Fruit fly (Drosophila melanogaster) whole organism, wandering third instar larva: ENCODE data around the gene CG8202.
A peak's percentile ranks its signal among the peaks of the same experiment; 100 is the strongest.

Source experiments
- CG32264 ChIP-seq: fragments of 200-800 bp; sonication (Bioruptor generic); optimal IDR thresholded peaks from 2 replicates; lab custom pipeline; 2016; ENCODE audit warnings: missing biosample characterization, missing genetic modification characterization
- CG9705 ChIP-seq: fragments of 200-800 bp; sonication (Bioruptor generic); optimal IDR thresholded peaks from 2 replicates; lab custom pipeline; 2018; ENCODE audit warnings: missing biosample characterization, mild to moderate bottlenecking, missing genetic modification characterization
- CrebA ChIP-seq: fragments of 200-800 bp; sonication (Bioruptor generic); optimal IDR thresholded peaks from 2 replicates; lab custom pipeline; 2016; ENCODE audit warnings: missing biosample characterization, mild to moderate bottlenecking, missing genetic modification characterization, borderline replicate concordance
- Dfd ChIP-seq: fragments of >200 bp; optimal IDR thresholded peaks from 2 replicates; lab custom pipeline; 2017; ENCODE audit warnings: missing biosample characterization, missing genetic modification characterization
- Dif ChIP-seq: fragments of 200-275, 200-300 bp; sonication (Bioruptor generic); optimal IDR thresholded peaks from 2 replicates; lab custom pipeline; 2018; ENCODE audit warnings: missing biosample characterization, missing genetic modification characterization; ENCODE audit not compliant: partially characterized antibody
- GATAd ChIP-seq: sonication (Bioruptor generic); optimal IDR thresholded peaks from 2 replicates; lab custom pipeline; 2016; ENCODE audit warnings: missing biosample characterization, missing genetic modification characterization
- HLH106 ChIP-seq: fragments of 200-800 bp; optimal IDR thresholded peaks from 3 replicates; lab custom pipeline; 2019; ENCODE audit warnings: missing biosample characterization, mild to moderate bottlenecking, missing genetic modification characterization, moderate library complexity
- Hnf4 ChIP-seq: fragments of 200-800 bp; sonication (Bioruptor generic); optimal IDR thresholded peaks from 2 replicates; lab custom pipeline; 2016; ENCODE audit warnings: missing biosample characterization, mild to moderate bottlenecking, missing genetic modification characterization
- Hr78 ChIP-seq: fragments of >200 bp; optimal IDR thresholded peaks from 2 replicates; lab custom pipeline; 2017; ENCODE audit warnings: missing biosample characterization, missing genetic modification characterization
- Hr83 ChIP-seq: fragments of 200-300 bp; sonication (Bioruptor generic); optimal IDR thresholded peaks from 2 replicates; lab custom pipeline; 2016; ENCODE audit warnings: missing biosample characterization, mild to moderate bottlenecking, missing genetic modification characterization, moderate library complexity; ENCODE audit not compliant: poor library complexity, severe bottlenecking
- Mio ChIP-seq: sonication (Bioruptor generic); optimal IDR thresholded peaks from 2 replicates; lab custom pipeline; 2016; ENCODE audit warnings: missing biosample characterization, missing genetic modification characterization
- Myc ChIP-seq: fragments of >200 bp; optimal IDR thresholded peaks from 2 replicates; lab custom pipeline; 2017
- OdsH ChIP-seq: fragments of 200-800 bp; sonication (Bioruptor generic); optimal IDR thresholded peaks from 2 replicates; lab custom pipeline; 2016; ENCODE audit warnings: missing biosample characterization, mild to moderate bottlenecking, missing genetic modification characterization
- Rel ChIP-seq, 2 experiments: fragments of 200-800 bp; sonication (Bioruptor generic) in 1 of 2; optimal IDR thresholded peaks; 2 replicates in 1 of 2; 3 replicates in 1 of 2; lab custom pipeline; 2016 to 2019; ENCODE audit warnings: mild to moderate bottlenecking in 2 of 2, missing biosample characterization in 2 of 2, missing genetic modification characterization in 2 of 2, moderate library complexity in 1 of 2
- Sp1 ChIP-seq: fragments of 200-800 bp; sonication (Bioruptor generic); optimal IDR thresholded peaks from 3 replicates; lab custom pipeline; 2019; ENCODE audit warnings: missing biosample characterization, mild to moderate bottlenecking, missing genetic modification characterization, moderate library complexity
- Vsx2 ChIP-seq: fragments of 200-300, 225-300 bp; sonication (Bioruptor generic); optimal IDR thresholded peaks from 2 replicates; lab custom pipeline; 2018; ENCODE audit warnings: missing biosample characterization, missing genetic modification characterization; ENCODE audit not compliant: partially characterized antibody
- br ChIP-seq: fragments of 200-800 bp; sonication (Bioruptor generic); optimal IDR thresholded peaks from 2 replicates; lab custom pipeline; 2016; ENCODE audit warnings: missing biosample characterization, missing genetic modification characterization
- brk ChIP-seq: fragments of 200-800 bp; sonication (Bioruptor generic); optimal IDR thresholded peaks from 2 replicates; lab custom pipeline; 2016; ENCODE audit warnings: missing biosample characterization, mild to moderate bottlenecking, missing genetic modification characterization
- dl ChIP-seq, 2 experiments: fragments of 175-275, 200-275 bp in 1 of 2; fragments of 200-275 bp in 1 of 2; sonication (Bioruptor generic); optimal IDR thresholded peaks; lab custom pipeline; 2018; ENCODE audit warnings: mild to moderate bottlenecking in 2 of 2, missing biosample characterization in 2 of 2, missing genetic modification characterization in 2 of 2, moderate library complexity in 2 of 2; ENCODE audit not compliant: partially characterized antibody in 2 of 2, insufficient read depth in 1 of 2
- dmrt93B ChIP-seq: fragments of 200-800 bp; sonication (Bioruptor generic); optimal IDR thresholded peaks from 2 replicates; lab custom pipeline; 2018; ENCODE audit warnings: missing biosample characterization, mild to moderate bottlenecking, missing genetic modification characterization
- dsf ChIP-seq: sonication (Bioruptor generic); optimal IDR thresholded peaks from 2 replicates; lab custom pipeline; 2016; ENCODE audit warnings: missing biosample characterization, missing genetic modification characterization, borderline replicate concordance
- ey ChIP-seq: fragments of 200-800 bp; sonication (Bioruptor generic); optimal IDR thresholded peaks from 2 replicates; lab custom pipeline; 2016; ENCODE audit warnings: missing biosample characterization, missing genetic modification characterization
- foxo ChIP-seq, 2 experiments: fragments of 200-800 bp; sonication (Bioruptor generic); optimal IDR thresholded peaks; 2 replicates in 1 of 2; 3 replicates in 1 of 2; lab custom pipeline; 2016 to 2017; ENCODE audit warnings: missing biosample characterization in 2 of 2, missing genetic modification characterization in 2 of 2
- fru ChIP-seq: fragments of 200-800 bp; sonication (Bioruptor generic); optimal IDR thresholded peaks from 3 replicates; lab custom pipeline; 2016; ENCODE audit warnings: missing biosample characterization, mild to moderate bottlenecking, missing genetic modification characterization
- h ChIP-seq: fragments of 200-800 bp; sonication (Bioruptor generic); optimal IDR thresholded peaks from 3 replicates; lab custom pipeline; 2016; ENCODE audit warnings: missing biosample characterization, mild to moderate bottlenecking, missing genetic modification characterization
- jim ChIP-seq: fragments of 175-275, 200-325 bp; sonication (Bioruptor generic); optimal IDR thresholded peaks from 2 replicates; lab custom pipeline; 2016; ENCODE audit warnings: missing biosample characterization, mild to moderate bottlenecking, missing genetic modification characterization
- lola ChIP-seq: fragments of >200 bp; optimal IDR thresholded peaks from 2 replicates; lab custom pipeline; 2017; ENCODE audit warnings: missing biosample characterization, missing genetic modification characterization
- pan ChIP-seq: fragments of >200 bp; optimal IDR thresholded peaks from 2 replicates; lab custom pipeline; 2017
- psq ChIP-seq: fragments of 200-800 bp; sonication (Bioruptor generic); optimal IDR thresholded peaks from 3 replicates; lab custom pipeline; 2017; ENCODE audit warnings: missing biosample characterization, mild to moderate bottlenecking, missing genetic modification characterization, moderate library complexity
- rgr ChIP-seq: fragments of 200-800 bp; sonication (Bioruptor generic); optimal IDR thresholded peaks from 3 replicates; lab custom pipeline; 2016; ENCODE audit warnings: missing biosample characterization, mild to moderate bottlenecking, missing genetic modification characterization
- sage ChIP-seq: fragments of 200-800 bp; sonication (Bioruptor generic); optimal IDR thresholded peaks from 2 replicates; lab custom pipeline; 2016; ENCODE audit warnings: missing biosample characterization, mild to moderate bottlenecking, missing genetic modification characterization
- sv ChIP-seq: fragments of 200-800 bp; sonication (Bioruptor generic); optimal IDR thresholded peaks from 3 replicates; lab custom pipeline; 2016; ENCODE audit warnings: missing biosample characterization, missing genetic modification characterization
- tai ChIP-seq: sonication (Bioruptor generic); optimal IDR thresholded peaks from 2 replicates; lab custom pipeline; 2016; ENCODE audit warnings: missing biosample characterization, missing genetic modification characterization
- woc ChIP-seq: sonication (Bioruptor generic); optimal IDR thresholded peaks from 2 replicates; lab custom pipeline; 2016; ENCODE audit warnings: missing biosample characterization, mild to moderate bottlenecking, missing genetic modification characterization

Gene CG8202

DNA sequence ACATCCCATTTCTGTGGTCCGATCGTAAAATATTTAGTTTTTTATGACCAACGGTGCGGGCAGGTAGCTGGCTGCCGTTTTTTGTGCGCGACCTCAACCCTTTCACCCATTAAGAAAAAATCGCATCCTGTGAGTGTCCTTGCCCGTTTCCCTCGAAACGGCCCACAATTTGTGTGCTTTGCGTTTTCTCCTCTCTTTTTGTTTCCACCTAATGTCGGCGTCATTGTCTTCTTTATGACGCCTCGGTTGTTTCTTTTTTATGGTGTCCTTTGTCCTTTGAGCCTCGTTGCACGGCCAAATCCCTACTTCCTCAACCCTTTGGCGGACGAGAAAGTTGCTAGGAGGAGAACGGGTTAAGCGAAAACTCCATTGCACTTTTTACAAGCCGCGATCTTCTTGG is 30.7 kb upstream of the CG8202 start:
- TF ChIP-seq sage (GFP tag; lab: Kevin White, UChicago) (no peak), dmrt93B (GFP tag; lab: Kevin White, UChicago) (no peak), jim (no peak), rgr (GFP tag; lab: Kevin White, UChicago) (no peak), dsf (GFP tag; lab: Kevin White, UChicago) (no peak), Hr83 (GFP tag; lab: Kevin White, UChicago) (no peak), brk (GFP tag; lab: Kevin White, UChicago) (no peak), psq (GFP tag; lab: Kevin White, UChicago) (no peak), fru (GFP tag; lab: Kevin White, UChicago) (no peak), pan (lab: Kevin White, UChicago) (no peak), Vsx2 (no peak), Hnf4 (GFP tag; lab: Kevin White, UChicago) (no peak), h (no peak), OdsH (GFP tag; lab: Kevin White, UChicago) (no peak), Dfd (no peak)

DNA sequence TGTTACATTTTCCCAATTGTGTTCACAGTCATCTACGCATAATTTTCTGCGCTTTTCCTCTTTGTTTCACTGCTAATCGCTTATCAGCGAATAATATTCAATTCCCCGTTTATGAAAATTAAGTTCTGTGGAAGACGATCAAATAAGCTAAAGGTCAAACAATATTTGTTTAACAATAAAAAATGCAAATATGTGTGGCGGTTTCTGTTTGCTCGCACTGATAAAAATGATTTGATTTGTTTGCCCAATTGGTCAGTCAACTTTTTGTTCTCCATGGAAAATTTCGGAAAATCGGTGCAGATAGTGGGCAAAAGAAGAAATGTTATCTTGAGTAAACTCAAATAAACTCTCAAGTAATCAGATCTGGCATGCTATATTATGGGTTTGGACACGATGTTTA is 27.2 kb upstream of the CG8202 start:
- no peak for TF ChIP-seq OdsH (GFP tag; lab: Kevin White, UChicago)
- no peak for TF ChIP-seq Dfd
- TF ChIP-seq GATAd (GFP tag; lab: Kevin White, UChicago), result no peak
- TF ChIP-seq rgr (GFP tag; lab: Kevin White, UChicago), result no peak
- no peak for TF ChIP-seq foxo (GFP tag; optimal IDR thresholded peaks at IDR 0.05; lab: Kevin White, UChicago)
- TF ChIP-seq CG32264 (GFP tag; lab: Kevin White, UChicago), result no peak
- TF ChIP-seq br (GFP tag; lab: Kevin White, UChicago), result no peak
- no peak for TF ChIP-seq dmrt93B (GFP tag; lab: Kevin White, UChicago)

DNA sequence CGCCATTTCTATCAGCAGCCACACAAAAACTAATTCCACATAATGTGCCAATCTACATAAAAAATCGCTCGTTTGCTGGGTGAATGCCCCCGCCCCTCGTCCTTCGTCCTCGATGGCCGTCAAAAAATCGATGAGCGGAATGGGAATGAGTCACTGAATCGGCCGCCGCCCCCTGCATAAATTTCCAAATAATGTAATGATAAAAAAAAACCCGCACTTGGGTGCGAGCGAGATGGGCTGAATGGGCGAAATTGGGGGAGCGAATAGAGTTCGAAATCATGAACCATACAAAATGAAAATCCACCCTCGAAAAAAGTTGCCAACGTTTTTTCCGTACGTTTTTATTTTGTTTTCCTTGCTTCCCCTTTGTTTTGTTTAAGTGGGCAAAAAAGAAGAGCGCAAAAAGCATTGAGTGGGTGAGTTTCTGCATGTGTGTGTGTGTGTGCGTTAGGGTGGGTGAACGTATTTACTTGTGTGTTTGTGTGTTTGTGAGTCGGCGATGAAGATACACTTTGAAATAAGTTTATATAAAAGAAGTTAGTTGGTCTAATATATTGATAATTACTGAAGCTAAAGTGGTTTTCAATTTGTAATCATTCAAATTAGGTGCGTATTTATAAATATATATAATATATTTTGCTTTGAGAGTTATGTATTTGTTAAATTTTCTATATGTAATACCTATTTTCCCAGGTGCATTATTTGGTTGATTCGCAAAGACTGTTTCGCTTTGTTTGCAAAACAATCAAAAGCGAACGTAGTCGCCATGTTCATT is 26.4 kb upstream of the CG8202 start:
- TF ChIP-seq Dfd (peak; percentile 68), psq (GFP tag; lab: Kevin White, UChicago) (no peak), Sp1 (GFP tag; lab: Kevin White, UChicago) (peak; percentile 59)

DNA sequence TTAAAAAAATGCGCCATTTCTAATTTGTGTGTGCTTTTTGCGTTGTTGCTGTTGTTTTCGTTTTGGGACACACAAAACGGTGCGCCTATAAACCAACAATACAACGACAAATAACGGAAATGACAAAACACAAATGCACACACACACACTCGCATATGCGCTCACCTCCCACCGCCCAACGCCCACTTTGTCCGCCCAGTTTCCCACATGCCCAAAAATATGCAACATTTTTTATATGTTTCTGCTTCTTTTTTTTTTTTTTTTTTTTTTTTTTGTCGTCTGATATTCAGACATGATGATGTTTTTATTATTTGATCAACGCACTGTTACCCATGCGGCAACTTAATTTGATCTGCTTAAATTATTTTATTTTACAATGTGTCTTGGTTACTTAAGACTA is 24.7 kb upstream of the CG8202 start:
- no peak for TF ChIP-seq Hr78 (GFP tag; lab: Kevin White, UChicago)
- no peak for TF ChIP-seq brk (GFP tag; lab: Kevin White, UChicago)
- TF ChIP-seq Dfd, result no peak
- TF ChIP-seq jim, result no peak
- no peak for TF ChIP-seq GATAd (GFP tag; lab: Kevin White, UChicago)
- TF ChIP-seq rgr (GFP tag; lab: Kevin White, UChicago), result no peak
- no peak for TF ChIP-seq CrebA
- TF ChIP-seq, all 38 proteins: peak for 0

DNA sequence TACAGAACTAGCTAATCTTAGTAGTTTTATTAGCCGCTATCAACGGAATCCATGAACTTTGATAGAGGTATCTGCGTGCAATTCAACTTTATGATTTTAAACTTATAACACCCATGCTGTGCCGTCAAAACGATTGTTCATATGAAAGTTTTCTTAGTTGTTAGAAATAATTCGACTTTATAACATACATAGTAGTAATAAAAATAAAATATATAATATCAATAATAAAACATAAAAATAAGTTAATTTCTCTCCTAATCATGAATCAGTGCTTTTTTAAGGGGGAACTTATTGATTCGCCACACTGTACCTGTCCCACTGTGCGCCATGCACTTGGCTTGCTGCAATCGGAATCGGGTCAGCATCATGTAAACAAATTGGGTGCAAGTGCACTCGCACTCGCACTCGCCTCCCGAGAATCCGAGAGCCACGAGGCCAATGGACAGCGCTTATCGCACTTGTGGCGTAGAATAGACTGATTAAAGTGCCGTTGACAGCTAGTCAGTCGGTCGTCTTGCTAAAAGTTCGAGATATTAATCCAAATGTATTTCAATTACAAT is 19.9 kb upstream of the CG8202 start:
- TF ChIP-seq Dif (GFP tag; lab: Kevin White, UChicago) (peak; percentile 11), Dfd (no peak), CG9705 (GFP tag; lab: Kevin White, UChicago) (no peak), h (no peak), Hr78 (GFP tag; lab: Kevin White, UChicago) (no peak), tai (no peak), Hr83 (GFP tag; lab: Kevin White, UChicago) (peak; percentile 4)

DNA sequence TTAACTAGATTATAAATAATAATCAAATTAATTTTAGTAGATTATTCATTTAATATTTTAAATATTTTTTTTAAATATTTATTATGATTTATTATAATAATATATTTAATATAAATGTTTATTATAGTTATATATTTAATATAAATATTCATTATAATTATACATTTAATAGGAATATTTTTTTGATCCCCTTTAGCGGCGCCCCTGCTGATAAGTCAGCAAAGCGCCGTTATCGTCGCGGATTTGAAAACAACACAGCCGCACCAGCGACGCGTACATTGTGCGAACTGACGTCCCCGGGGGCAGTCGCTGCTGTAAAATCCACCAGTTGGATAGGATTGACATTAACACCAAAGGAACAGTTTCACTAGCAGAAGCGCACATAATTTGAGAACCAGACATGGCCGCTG is 19.2 kb upstream of the CG8202 start, which contains the start of gene CG8112:
CG8112 (plus strand) TSS at position 212 of the 410 bp plus-strand sequence.
- TF ChIP-seq Mio (GFP tag; lab: Kevin White, UChicago) (no peak), Dfd (no peak), sage (GFP tag; lab: Kevin White, UChicago) (peak; percentile 21), tai (no peak), CG9705 (GFP tag; lab: Kevin White, UChicago) (no peak), Myc (lab: Kevin White, UChicago) (no peak), woc (GFP tag; lab: Kevin White, UChicago) (no peak), br (GFP tag; lab: Kevin White, UChicago) (no peak), Hnf4 (GFP tag; lab: Kevin White, UChicago) (no peak), ey (GFP tag; lab: Kevin White, UChicago) (no peak), foxo (GFP tag; optimal IDR thresholded peaks at IDR 0.05; lab: Kevin White, UChicago) (peak in 1 of 2 experiments; percentile 42), Dif (GFP tag; lab: Kevin White, UChicago) (peak; percentile 5), psq (GFP tag; lab: Kevin White, UChicago) (peak; percentile 49), Rel (GFP tag; optimal IDR thresholded peaks at IDR 0.05; lab: Kevin White, UChicago) (no peak), Rel (tag; optimal IDR thresholded peaks at IDR 0.05; lab: Kevin White, UChicago) (peak; percentile 9), lola (GFP tag; lab: Kevin White, UChicago) (no peak), rgr (GFP tag; lab: Kevin White, UChicago) (peak; percentile 33), h (no peak), brk (GFP tag; lab: Kevin White, UChicago) (no peak), dl (GFP tag; optimal IDR thresholded peaks at IDR 0.05; lab: Kevin White, UChicago; ENCODE audit: insufficient read depth in 1 of 2, partially characterized antibody in 2 of 2) (no peak), fru (GFP tag; lab: Kevin White, UChicago) (peak; percentile 9), HLH106 (tag; lab: Kevin White, UChicago) (peak; percentile 39), sv (no peak), Hr78 (GFP tag; lab: Kevin White, UChicago) (no peak)
